Fruit fly (Drosophila melanogaster) whole organism, embryonic: ENCODE measurements around the gene CheB93b.

Experiments used
- Atf-2 ChIP-seq: fragments of 200-800 bp; sonication (Bioruptor generic); optimal IDR thresholded peaks from 2 replicates; lab custom pipeline; 2016; ENCODE audit warnings: missing biosample characterization, missing genetic modification characterization
- CG10321 ChIP-seq: fragments of 200-800 bp; sonication (Bioruptor generic); IDR thresholded peaks from 2 replicates; pipeline ENCODE4 v1.3.6; 2022; ENCODE audit warnings: missing biosample characterization, missing genetic modification characterization
- CG11247 ChIP-seq: fragments of 200-800 bp; sonication (Bioruptor generic); IDR thresholded peaks from 2 replicates; pipeline ENCODE4 v1.3.6; 2022; ENCODE audit warnings: missing biosample characterization, missing genetic modification characterization
- CG11504 ChIP-seq: fragments of 200-800 bp; sonication (Bioruptor generic); optimal IDR thresholded peaks from 3 replicates; lab custom pipeline; 2019; ENCODE audit warnings: missing biosample characterization, mild to moderate bottlenecking, missing genetic modification characterization, moderate library complexity
- CG13424 ChIP-seq: fragments of 200-800 bp; sonication (Bioruptor generic); optimal IDR thresholded peaks from 2 replicates; lab custom pipeline; 2019; ENCODE audit warnings: missing biosample characterization, mild to moderate bottlenecking, missing genetic modification characterization, moderate library complexity
- CG2116 ChIP-seq: fragments of 200-800 bp; sonication (Bioruptor generic); optimal IDR thresholded peaks from 3 replicates; lab custom pipeline; 2018; ENCODE audit warnings: missing biosample characterization, mild to moderate bottlenecking, missing genetic modification characterization
- CG31388 ChIP-seq: fragments of 200-800 bp; sonication (Bioruptor generic); optimal IDR thresholded peaks from 2 replicates; lab custom pipeline; 2016; ENCODE audit warnings: missing biosample characterization, missing genetic modification characterization
- CG33213 ChIP-seq: fragments of 200-800 bp; sonication (Bioruptor generic); optimal IDR thresholded peaks from 3 replicates; lab custom pipeline; 2016; ENCODE audit warnings: missing biosample characterization, missing genetic modification characterization
- CG3407 ChIP-seq: fragments of 200-800 bp; sonication (Bioruptor generic); optimal IDR thresholded peaks from 2 replicates; lab custom pipeline; 2018; ENCODE audit warnings: missing biosample characterization, mild to moderate bottlenecking, missing genetic modification characterization
- CG4328 ChIP-seq: fragments of 200-800 bp; sonication (Bioruptor generic); optimal IDR thresholded peaks from 3 replicates; lab custom pipeline; 2017; ENCODE audit warnings: missing biosample characterization, missing genetic modification reagents, missing genetic modification characterization
- CG6254 ChIP-seq: fragments of 200-800 bp; sonication (Bioruptor generic); optimal IDR thresholded peaks from 3 replicates; lab custom pipeline; 2017; ENCODE audit warnings: mild to moderate bottlenecking, missing biosample characterization, missing genetic modification reagents, missing genetic modification characterization
- CG6854 ChIP-seq: fragments of 200-800 bp; sonication (Bioruptor generic); optimal IDR thresholded peaks from 3 replicates; lab custom pipeline; 2017; ENCODE audit warnings: missing biosample characterization, mild to moderate bottlenecking, missing genetic modification characterization
- CG8290 ChIP-seq, 3 experiments: fragments of 200-800 bp; sonication (Bioruptor generic); optimal IDR thresholded peaks; 2 replicates each; lab custom pipeline; 2016 to 2019; ENCODE audit warnings: missing biosample characterization in 3 of 3, missing genetic modification characterization in 3 of 3, mild to moderate bottlenecking in 2 of 3, moderate library complexity in 1 of 3
- CG8359 ChIP-seq: fragments of 200-800 bp; sonication (Bioruptor generic); optimal IDR thresholded peaks from 2 replicates; lab custom pipeline; 2017; ENCODE audit warnings: missing biosample characterization, mild to moderate bottlenecking, missing genetic modification characterization, borderline replicate concordance
- CG9609 ChIP-seq: fragments of 200-800 bp; sonication (Bioruptor generic); optimal IDR thresholded peaks from 3 replicates; lab custom pipeline; 2016; ENCODE audit warnings: missing biosample characterization, missing genetic modification characterization
- CoRest ChIP-seq: fragments of 200-800 bp; sonication (Bioruptor generic); optimal IDR thresholded peaks from 3 replicates; lab custom pipeline; 2018; ENCODE audit warnings: missing biosample characterization, mild to moderate bottlenecking, missing genetic modification characterization, moderate library complexity
- Dbx ChIP-seq: fragments of 200-800 bp; sonication (Bioruptor generic); IDR thresholded peaks from 3 replicates; pipeline ENCODE4 v1.3.6; 2022; ENCODE audit warnings: missing biosample characterization, missing genetic modification characterization
- Dip3 ChIP-seq: fragments of 200-800 bp; sonication (Bioruptor generic); optimal IDR thresholded peaks from 3 replicates; lab custom pipeline; 2016; ENCODE audit warnings: missing biosample characterization, missing genetic modification characterization
- Dref ChIP-seq: fragments of 200-800 bp; sonication (Bioruptor generic); IDR thresholded peaks from 2 replicates; pipeline ENCODE4 v1.3.6; 2022; ENCODE audit warnings: missing biosample characterization, missing genetic modification characterization
- Elba2 ChIP-seq: fragments of 200-800 bp; sonication (Bioruptor generic); optimal IDR thresholded peaks from 3 replicates; lab custom pipeline; 2016; ENCODE audit warnings: missing biosample characterization, missing genetic modification characterization
- Fer2 ChIP-seq: fragments of 200-800 bp; sonication (Bioruptor generic); optimal IDR thresholded peaks from 2 replicates; lab custom pipeline; 2018; ENCODE audit warnings: missing biosample characterization, mild to moderate bottlenecking, missing genetic modification characterization, moderate library complexity
- HHEX ChIP-seq: fragments of 200-800 bp; sonication (Bioruptor generic); optimal IDR thresholded peaks from 3 replicates; lab custom pipeline; 2017; ENCODE audit warnings: missing biosample characterization, mild to moderate bottlenecking, missing genetic modification characterization, missing genetic modification reagents
- HLH4C ChIP-seq: fragments of 200-800 bp; sonication (Bioruptor generic); IDR thresholded peaks from 3 replicates; pipeline ENCODE4 v1.3.6; 2022; ENCODE audit warnings: missing biosample characterization, missing genetic modification characterization; ENCODE audit not compliant: partially characterized antibody
- Hey ChIP-seq: fragments of 200-800 bp; sonication (Bioruptor generic); optimal IDR thresholded peaks from 3 replicates; lab custom pipeline; 2018; ENCODE audit warnings: missing biosample characterization, mild to moderate bottlenecking, missing genetic modification characterization
- Hr3 ChIP-seq: fragments of 200-800 bp; sonication (Bioruptor generic); optimal IDR thresholded peaks from 3 replicates; lab custom pipeline; 2016; ENCODE audit warnings: missing biosample characterization, missing genetic modification characterization
- MTF-1 ChIP-seq: fragments of 200-800 bp; sonication (Bioruptor generic); optimal IDR thresholded peaks from 2 replicates; lab custom pipeline; 2018; ENCODE audit warnings: missing biosample characterization, mild to moderate bottlenecking, missing genetic modification characterization, borderline replicate concordance
- Med ChIP-seq: fragments of 200-800 bp; sonication (Bioruptor generic); peaks from one replicate; lab custom pipeline; 2016; ENCODE audit warnings: missing biosample characterization, missing genetic modification characterization, mild to moderate bottlenecking, inconsistent platforms, moderate library complexity
- Pdp1 ChIP-seq, 2 experiments: fragments of 200-800 bp; sonication (Bioruptor generic); optimal IDR thresholded peaks; 3 replicates each; lab custom pipeline; 2016; ENCODE audit warnings: missing biosample characterization in 2 of 2, missing genetic modification characterization in 2 of 2, mild to moderate bottlenecking in 1 of 2, moderate library complexity in 1 of 2
- TFAM ChIP-seq: fragments of 200-800 bp; sonication (Bioruptor generic); optimal IDR thresholded peaks from 2 replicates; lab custom pipeline; 2017; ENCODE audit warnings: missing biosample characterization, missing genetic modification characterization, inconsistent platforms
- Usf ChIP-seq: fragments of 200-800 bp; sonication (Bioruptor generic); optimal IDR thresholded peaks from 2 replicates; lab custom pipeline; 2017; ENCODE audit warnings: missing genotype, missing biosample characterization, missing genetic modification characterization
- Vsx1 ChIP-seq: fragments of 200-800 bp; sonication (Bioruptor generic); optimal IDR thresholded peaks from 2 replicates; lab custom pipeline; 2017; ENCODE audit warnings: missing biosample characterization, mild to moderate bottlenecking, missing genetic modification characterization, missing genetic modification reagents
- al ChIP-seq: fragments of 200-800 bp; sonication (Bioruptor generic); IDR thresholded peaks from 2 replicates; pipeline ENCODE4 v1.3.6; 2022; ENCODE audit warnings: missing biosample characterization, missing genetic modification characterization
- bbx ChIP-seq: fragments of 200-800 bp; sonication (Bioruptor generic); IDR thresholded peaks from 2 replicates; pipeline ENCODE4 v1.3.6; 2022; ENCODE audit warnings: missing biosample characterization, missing genetic modification characterization; ENCODE audit not compliant: partially characterized antibody
- crol ChIP-seq: fragments of 200-800 bp; sonication (Bioruptor generic); IDR thresholded peaks from 2 replicates; pipeline ENCODE4 v1.3.6; 2022; ENCODE audit warnings: missing biosample characterization, missing genetic modification characterization
- dm ChIP-seq: fragments of 200-800 bp; sonication (Bioruptor generic); optimal IDR thresholded peaks from 3 replicates; lab custom pipeline; 2016; ENCODE audit warnings: missing biosample characterization, missing genetic modification characterization
- exex ChIP-seq: fragments of 200-800 bp; sonication (Bioruptor generic); optimal IDR thresholded peaks from 4 replicates; lab custom pipeline; 2018; ENCODE audit warnings: missing biosample characterization, mild to moderate bottlenecking, missing genetic modification characterization, moderate library complexity
- fd96Cb ChIP-seq: fragments of 200-800 bp; sonication (Bioruptor generic); optimal IDR thresholded peaks from 2 replicates; lab custom pipeline; 2018; ENCODE audit warnings: missing biosample characterization, mild to moderate bottlenecking, missing genetic modification characterization, moderate library complexity
- ind ChIP-seq: fragments of 200-800 bp; sonication (Bioruptor generic); optimal IDR thresholded peaks from 3 replicates; lab custom pipeline; 2016; ENCODE audit warnings: missing biosample characterization, missing genetic modification characterization
- kni ChIP-seq: fragments of 200-800 bp; sonication (Bioruptor generic); optimal IDR thresholded peaks from 3 replicates; lab custom pipeline; 2017; ENCODE audit warnings: mild to moderate bottlenecking, missing biosample characterization, missing genetic modification reagents, missing genetic modification characterization
- p53 ChIP-seq: fragments of 200-800 bp; sonication (Bioruptor generic); optimal IDR thresholded peaks from 2 replicates; lab custom pipeline; 2016; ENCODE audit warnings: missing biosample characterization, missing genetic modification characterization
- pum ChIP-seq: fragments of 200-800 bp; sonication (Bioruptor generic); optimal IDR thresholded peaks from 2 replicates; lab custom pipeline; 2016; ENCODE audit warnings: missing biosample characterization, missing genetic modification characterization
- sqz ChIP-seq: fragments of 200-800 bp; sonication (Bioruptor generic); optimal IDR thresholded peaks from 3 replicates; lab custom pipeline; 2018; ENCODE audit warnings: missing biosample characterization, mild to moderate bottlenecking, missing genetic modification characterization
- ssp ChIP-seq: fragments of 200-800 bp; sonication (Bioruptor generic); IDR thresholded peaks from 2 replicates; pipeline ENCODE4 v1.3.6; 2022; ENCODE audit warnings: missing biosample characterization, missing genetic modification characterization
- stc ChIP-seq: fragments of 200-800 bp; sonication (Bioruptor generic); IDR thresholded peaks from 2 replicates; pipeline ENCODE4 v1.3.6; 2022; ENCODE audit warnings: missing biosample characterization, missing genetic modification characterization
- tin ChIP-seq: fragments of 200-800 bp; sonication (Bioruptor generic); optimal IDR thresholded peaks from 3 replicates; lab custom pipeline; 2016; ENCODE audit warnings: missing biosample characterization, missing genetic modification characterization
- usp ChIP-seq: fragments of >200 bp; optimal IDR thresholded peaks from 2 replicates; lab custom pipeline; 2017; ENCODE audit warnings: missing biosample characterization, missing genetic modification characterization
- vnd ChIP-seq: fragments of 200-800 bp; sonication (Bioruptor generic); IDR thresholded peaks from 3 replicates; pipeline ENCODE4 v1.3.6; 2022; ENCODE audit warnings: missing biosample characterization, missing genetic modification characterization; ENCODE audit not compliant: partially characterized antibody
- vvl ChIP-seq: fragments of 200-800 bp; sonication (Bioruptor generic); IDR thresholded peaks from 2 replicates; pipeline ENCODE4 v1.3.6; 2022; ENCODE audit warnings: missing biosample characterization, missing genetic modification characterization

CheB93b gene

DNA sequence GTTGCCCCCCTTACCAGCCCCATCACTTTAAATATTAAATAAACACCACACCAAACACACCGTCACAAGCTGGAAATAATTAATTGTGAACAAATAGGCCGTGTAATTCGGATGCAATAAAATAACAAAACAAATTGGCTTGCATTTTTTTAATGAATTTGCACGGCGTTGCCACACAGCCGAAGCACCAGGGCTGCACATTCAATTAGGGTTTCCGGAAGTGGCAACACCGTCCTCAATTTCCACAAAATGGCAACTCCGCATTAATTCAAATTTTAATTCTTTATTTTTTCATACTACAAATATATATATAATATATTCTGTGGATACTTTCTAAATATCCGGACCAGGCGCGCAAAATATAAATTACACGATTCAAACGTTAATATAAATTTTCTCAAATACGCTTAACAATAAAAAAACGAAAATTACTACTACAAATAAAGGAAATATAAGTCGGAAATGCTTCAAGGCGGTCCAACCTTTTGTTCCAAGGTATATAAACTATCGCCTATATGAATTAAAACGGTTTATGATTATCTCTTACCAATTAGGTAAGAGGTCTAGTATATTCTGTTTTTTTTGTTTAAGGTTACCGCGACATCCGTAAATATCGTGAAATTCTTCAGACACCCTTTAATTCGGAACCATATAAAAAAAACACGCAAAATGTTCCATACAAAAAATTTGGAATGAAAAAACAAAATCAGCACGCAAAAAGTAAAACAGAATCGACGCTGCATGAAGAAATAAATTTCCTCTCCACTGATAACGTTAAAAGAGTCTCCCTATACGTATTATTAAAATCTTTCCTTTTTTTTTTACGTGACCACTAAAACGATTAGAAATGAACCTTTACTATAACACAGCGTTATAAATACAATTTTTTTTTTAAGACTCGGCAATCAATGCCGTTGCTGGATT is 35.3 kb upstream of the CheB93b start (continued):
- TF ChIP-seq Atf-2 (GFP tag; lab: Kevin White, UChicago) (no peak), bbx (peak; percentile 23; the same call in 1 of the 2 replicates), fd96Cb (tag; lab: Kevin White, UChicago) (no peak), kni (GFP tag; lab: Kevin White, UChicago) (peak; percentile 65), vvl (GFP tag; lab: Robert Waterston, UW) (peak; percentile 86), ind (GFP tag; lab: Kevin White, UChicago) (no peak), CG10321 (GFP tag; lab: Robert Waterston, UW) (no peak), MTF-1 (peak; percentile 1), HHEX (GFP tag; lab: Kevin White, UChicago) (peak; percentile 7), Dip3 (GFP tag; lab: Kevin White, UChicago) (no peak), CG33213 (GFP tag; lab: Kevin White, UChicago) (no peak), HLH4C (no peak; the same call in 2 of the 3 replicates), Med (peak; percentile 69), Hr3 (GFP tag; lab: Kevin White, UChicago) (peak; percentile 26), CoRest (no peak), TFAM (GFP tag; lab: Kevin White, UChicago) (no peak), crol (GFP tag; lab: Robert Waterston, UW) (no peak), CG9609 (no peak), CG2116 (GFP tag; lab: Kevin White, UChicago) (peak; percentile 68), Vsx1 (GFP tag; lab: Kevin White, UChicago) (no peak), CG8359 (no peak), CG13424 (tag; lab: Kevin White, UChicago) (no peak), Pdp1 (GFP tag; optimal IDR thresholded peaks at IDR 0.05; lab: Kevin White, UChicago) (peak in 1 of 2 experiments; percentile 18), CG6254 (no peak), Dbx (GFP tag; lab: Robert Waterston, UW) (peak; percentile 55; the same call in 1 of the 3 replicates), p53 (GFP tag; lab: Kevin White, UChicago) (no peak), CG3407 (GFP tag; lab: Kevin White, UChicago) (no peak), CG6854 (GFP tag; lab: Kevin White, UChicago) (no peak), stc (GFP tag; lab: Robert Waterston, UW) (no peak), CG11504 (tag; lab: Kevin White, UChicago) (no peak), Usf (GFP tag; lab: Kevin White, UChicago) (no peak), tin (GFP tag; lab: Kevin White, UChicago) (peak; percentile 69), al (GFP tag; lab: Robert Waterston, UW) (0 out of 2 replicates have a peak, but pooled peaks have one; percentile 8), usp (GFP tag; lab: Kevin White, UChicago) (no peak), CG8290 (GFP tag; optimal IDR thresholded peaks at IDR 0.05; lab: Kevin White, UChicago) (no peak), CG8290 (tag; optimal IDR thresholded peaks at IDR 0.05; lab: Kevin White, UChicago) (no peak), Dref (peak; percentile 39), vnd (no peak), sqz (GFP tag; lab: Kevin White, UChicago) (peak; percentile 85), ssp (GFP tag; lab: Robert Waterston, UW) (peak; percentile 41; the same call in 1 of the 2 replicates), dm (GFP tag; lab: Kevin White, UChicago) (no peak), pum (GFP tag; lab: Kevin White, UChicago) (no peak), CG11247 (GFP tag; lab: Robert Waterston, UW) (peak; percentile 59; the same call in 1 of the 2 replicates), Fer2 (tag; lab: Kevin White, UChicago) (peak; percentile 40), exex (no peak), Elba2 (GFP tag; lab: Kevin White, UChicago) (no peak), CG4328 (peak; percentile 72), Hey (tag; lab: Kevin White, UChicago) (peak; percentile 41), CG31388 (GFP tag; lab: Kevin White, UChicago) (no peak)
